Fruit fly (Drosophila melanogaster) whole organism, embryonic: ENCODE data around the gene RpS14a.

Source experiments
- Adf1 ChIP-seq: fragments of 200-800 bp; sonication (Bioruptor generic); IDR thresholded peaks from 2 replicates; pipeline ENCODE4 v1.3.6; 2022; ENCODE audit warnings: missing biosample characterization, missing genetic modification characterization
- Atf6 ChIP-seq: fragments of 200-800 bp; sonication (Bioruptor generic); IDR thresholded peaks from 2 replicates; pipeline ENCODE4 v1.3.6; 2022; ENCODE audit warnings: missing biosample characterization, missing genetic modification characterization
- CG10147 ChIP-seq: fragments of 200-800 bp; sonication (Bioruptor generic); optimal IDR thresholded peaks from 2 replicates; lab custom pipeline; 2019; ENCODE audit warnings: missing biosample characterization, mild to moderate bottlenecking, missing genetic modification characterization, moderate library complexity
- CG10321 ChIP-seq: fragments of 200-800 bp; sonication (Bioruptor generic); IDR thresholded peaks from 2 replicates; pipeline ENCODE4 v1.3.6; 2022; ENCODE audit warnings: missing biosample characterization, missing genetic modification characterization
- CG11247 ChIP-seq: fragments of 200-800 bp; sonication (Bioruptor generic); IDR thresholded peaks from 2 replicates; pipeline ENCODE4 v1.3.6; 2022; ENCODE audit warnings: missing biosample characterization, missing genetic modification characterization
- CG11696 ChIP-seq: fragments of 200-800 bp; sonication (Bioruptor generic); IDR thresholded peaks from 2 replicates; pipeline ENCODE4 v1.3.6; 2022; ENCODE audit warnings: missing biosample characterization, missing genetic modification characterization
- CG1233 ChIP-seq: fragments of 200-800 bp; sonication (Bioruptor generic); optimal IDR thresholded peaks from 4 replicates; lab custom pipeline; 2018; ENCODE audit warnings: missing biosample characterization, mild to moderate bottlenecking, missing genetic modification characterization
- CG12391 ChIP-seq: fragments of 200-800 bp; sonication (Bioruptor generic); optimal IDR thresholded peaks from 3 replicates; lab custom pipeline; 2018; ENCODE audit warnings: missing biosample characterization, mild to moderate bottlenecking, missing genetic modification characterization, moderate library complexity
- CG14441 ChIP-seq: fragments of 200-800 bp; sonication (Bioruptor generic); IDR thresholded peaks from 2 replicates; pipeline ENCODE4 v1.3.6; 2022; ENCODE audit warnings: missing biosample characterization, missing genetic modification characterization
- CG14860 ChIP-seq: fragments of 200-800 bp; sonication (Bioruptor generic); IDR thresholded peaks from 3 replicates; pipeline ENCODE4 v1.3.6; 2022; ENCODE audit warnings: missing biosample characterization, missing genetic modification characterization; ENCODE audit not compliant: partially characterized antibody
- CG17829 ChIP-seq: fragments of 200-800 bp; optimal IDR thresholded peaks from 2 replicates; lab custom pipeline; 2019; ENCODE audit warnings: missing biosample characterization, mild to moderate bottlenecking, missing genetic modification characterization, moderate library complexity
- CG2120 ChIP-seq: fragments of 200-800 bp; sonication (Bioruptor generic); optimal IDR thresholded peaks from 3 replicates; lab custom pipeline; 2016; ENCODE audit warnings: missing biosample characterization, missing genetic modification characterization
- CG2129 ChIP-seq: fragments of 200-800 bp; sonication (Bioruptor generic); IDR thresholded peaks from 2 replicates; pipeline ENCODE4 v1.3.6; 2022; ENCODE audit warnings: missing biosample characterization, missing genetic modification characterization; ENCODE audit not compliant: partially characterized antibody
- CG2712 ChIP-seq: fragments of 200-800 bp; optimal IDR thresholded peaks from 3 replicates; lab custom pipeline; 2019; ENCODE audit warnings: missing biosample characterization, mild to moderate bottlenecking, missing genetic modification characterization, moderate library complexity
- CG2889 ChIP-seq: fragments of 200-800 bp; sonication (Bioruptor generic); IDR thresholded peaks from 3 replicates; pipeline ENCODE4 v1.3.6; 2022; ENCODE audit warnings: missing biosample characterization, missing genetic modification characterization
- CG30403 ChIP-seq: fragments of 200-800 bp; sonication (Bioruptor generic); optimal IDR thresholded peaks from 3 replicates; lab custom pipeline; 2016; ENCODE audit warnings: missing biosample characterization, missing genetic modification characterization
- CG31441 ChIP-seq: fragments of 200-800 bp; sonication (Bioruptor generic); IDR thresholded peaks from 2 replicates; pipeline ENCODE4 v1.3.6; 2022; ENCODE audit warnings: missing biosample characterization, missing genetic modification characterization
- CG3407 ChIP-seq: fragments of 200-800 bp; sonication (Bioruptor generic); optimal IDR thresholded peaks from 2 replicates; lab custom pipeline; 2018; ENCODE audit warnings: missing biosample characterization, mild to moderate bottlenecking, missing genetic modification characterization
- CG3995 ChIP-seq: fragments of 200-800 bp; sonication (Bioruptor generic); optimal IDR thresholded peaks from 3 replicates; lab custom pipeline; 2016; ENCODE audit warnings: missing biosample characterization, missing genetic modification characterization
- CG6254 ChIP-seq: fragments of 200-800 bp; sonication (Bioruptor generic); optimal IDR thresholded peaks from 3 replicates; lab custom pipeline; 2017; ENCODE audit warnings: mild to moderate bottlenecking, missing biosample characterization, missing genetic modification reagents, missing genetic modification characterization
- CG6272 ChIP-seq: fragments of 200-800 bp; sonication (Bioruptor generic); IDR thresholded peaks from 2 replicates; pipeline ENCODE4 v1.3.6; 2022; ENCODE audit warnings: missing biosample characterization, missing genetic modification characterization
- CG6791 ChIP-seq: fragments of 200-800 bp; sonication (Bioruptor generic); IDR thresholded peaks from 3 replicates; pipeline ENCODE4 v1.3.6; 2022; ENCODE audit warnings: missing biosample characterization, missing genetic modification characterization; ENCODE audit not compliant: partially characterized antibody
- CG7745 ChIP-seq: fragments of 200-800 bp; sonication (Bioruptor generic); optimal IDR thresholded peaks from 2 replicates; lab custom pipeline; 2018; ENCODE audit warnings: missing biosample characterization, mild to moderate bottlenecking, missing genetic modification characterization, moderate library complexity
- CG9609 ChIP-seq: fragments of 200-800 bp; sonication (Bioruptor generic); optimal IDR thresholded peaks from 3 replicates; lab custom pipeline; 2016; ENCODE audit warnings: missing biosample characterization, missing genetic modification characterization
- CG9727 ChIP-seq: fragments of 200-800 bp; sonication (Bioruptor generic); optimal IDR thresholded peaks from 3 replicates; lab custom pipeline; 2017; ENCODE audit warnings: missing biosample characterization, mild to moderate bottlenecking, missing genetic modification characterization
- CG9797 ChIP-seq: fragments of 200-800 bp; sonication (Bioruptor generic); optimal IDR thresholded peaks from 3 replicates; lab custom pipeline; 2018; ENCODE audit warnings: missing biosample characterization, mild to moderate bottlenecking, missing genetic modification characterization
- CTCF ChIP-seq: fragments of 200-800 bp; sonication (Bioruptor generic); optimal IDR thresholded peaks from 2 replicates; lab custom pipeline; 2017; ENCODE audit warnings: missing biosample characterization, mild to moderate bottlenecking, missing genetic modification characterization, moderate library complexity
- Dfd ChIP-seq, 2 experiments: fragments of >200 bp; optimal IDR thresholded peaks; 2 replicates each; lab custom pipeline; 2017; ENCODE audit warnings: missing biosample characterization in 2 of 2, missing genetic modification characterization in 2 of 2
- E2f1 ChIP-seq: fragments of 200-800 bp; sonication (Bioruptor generic); IDR thresholded peaks from 2 replicates; pipeline ENCODE4 v1.3.6; 2022; ENCODE audit warnings: missing biosample characterization, missing genetic modification characterization
- Fer1 ChIP-seq: fragments of 200-800 bp; sonication (Bioruptor generic); optimal IDR thresholded peaks from 2 replicates; lab custom pipeline; 2017; ENCODE audit warnings: missing biosample characterization, mild to moderate bottlenecking, missing genetic modification characterization
- Hey ChIP-seq: fragments of 200-800 bp; sonication (Bioruptor generic); optimal IDR thresholded peaks from 3 replicates; lab custom pipeline; 2018; ENCODE audit warnings: missing biosample characterization, mild to moderate bottlenecking, missing genetic modification characterization
- Hsf ChIP-seq: fragments of 200-800 bp; sonication (Bioruptor generic); optimal IDR thresholded peaks from 3 replicates; lab custom pipeline; 2016; ENCODE audit warnings: missing biosample characterization, missing genetic modification characterization
- PHDP ChIP-seq: fragments of 200-800 bp; sonication (Bioruptor generic); optimal IDR thresholded peaks from 3 replicates; lab custom pipeline; 2018; ENCODE audit warnings: missing biosample characterization, mild to moderate bottlenecking, missing genetic modification characterization, moderate library complexity
- Scr ChIP-seq: fragments of 200-800 bp; sonication (Bioruptor generic); IDR thresholded peaks from 2 replicates; pipeline ENCODE4 v1.3.6; 2022; ENCODE audit warnings: missing biosample characterization, missing genetic modification characterization; ENCODE audit not compliant: partially characterized antibody
- Tbp ChIP-seq: fragments of >200 bp; optimal IDR thresholded peaks from 2 replicates; lab custom pipeline; 2018; ENCODE audit warnings: missing biosample characterization, missing genetic modification characterization
- ab ChIP-seq: fragments of 200-800 bp; sonication (Bioruptor generic); optimal IDR thresholded peaks from 2 replicates; lab custom pipeline; 2016; ENCODE audit warnings: missing biosample characterization, missing genetic modification characterization
- ara ChIP-seq: fragments of 200-800 bp; sonication (Bioruptor generic); IDR thresholded peaks from 2 replicates; pipeline ENCODE4 v1.3.6; 2022; ENCODE audit warnings: missing biosample characterization, missing genetic modification characterization
- ase ChIP-seq: fragments of 200-800 bp; sonication (Bioruptor generic); IDR thresholded peaks from 3 replicates; pipeline ENCODE4 v1.3.6; 2022; ENCODE audit warnings: missing biosample characterization, missing genetic modification characterization
- bowl ChIP-seq: fragments of 200-800 bp; sonication (Bioruptor generic); IDR thresholded peaks from 2 replicates; pipeline ENCODE4 v1.3.6; 2022; ENCODE audit warnings: missing biosample characterization, missing genetic modification characterization
- cg ChIP-seq: fragments of 200-800 bp; sonication (Bioruptor generic); optimal IDR thresholded peaks from 3 replicates; lab custom pipeline; 2019; ENCODE audit warnings: missing biosample characterization, mild to moderate bottlenecking, missing genetic modification characterization, moderate library complexity
- eve ChIP-seq, 2 experiments: fragments of >200 bp; optimal IDR thresholded peaks; 2 replicates each; lab custom pipeline; 2017; ENCODE audit warnings: missing biosample characterization in 2 of 2, missing genetic modification characterization in 2 of 2
- ftz-f1 ChIP-seq: fragments of 200-800 bp; sonication (Bioruptor generic); optimal IDR thresholded peaks from 2 replicates; lab custom pipeline; 2016; ENCODE audit warnings: missing biosample characterization, missing genetic modification characterization
- kni ChIP-seq: fragments of 200-800 bp; sonication (Bioruptor generic); optimal IDR thresholded peaks from 3 replicates; lab custom pipeline; 2017; ENCODE audit warnings: mild to moderate bottlenecking, missing biosample characterization, missing genetic modification reagents, missing genetic modification characterization
- mam ChIP-seq: fragments of 200-800 bp; sonication (Bioruptor generic); optimal IDR thresholded peaks from 3 replicates; lab custom pipeline; 2016; ENCODE audit warnings: missing biosample characterization, missing genetic modification characterization
- mld ChIP-seq: fragments of 200-800 bp; sonication (Bioruptor generic); IDR thresholded peaks from 3 replicates; pipeline ENCODE4 v1.3.6; 2022; ENCODE audit warnings: missing biosample characterization, missing genetic modification characterization; ENCODE audit not compliant: partially characterized antibody
- nerfin-1 ChIP-seq: fragments of 200-800 bp; sonication (Bioruptor generic); optimal IDR thresholded peaks from 3 replicates; lab custom pipeline; 2019; ENCODE audit warnings: missing biosample characterization, mild to moderate bottlenecking, missing genetic modification characterization, moderate library complexity
- pfk ChIP-seq: fragments of 200-800 bp; sonication (Bioruptor generic); optimal IDR thresholded peaks from 2 replicates; lab custom pipeline; 2018; ENCODE audit warnings: missing biosample characterization, mild to moderate bottlenecking, missing genetic modification characterization, moderate library complexity
- ro ChIP-seq: fragments of 200-800 bp; sonication (Bioruptor generic); IDR thresholded peaks from 2 replicates; pipeline ENCODE4 v1.3.6; 2022; ENCODE audit warnings: missing biosample characterization, missing genetic modification characterization
- slp2 ChIP-seq: fragments of 200-800 bp; sonication (Bioruptor generic); optimal IDR thresholded peaks from 2 replicates; lab custom pipeline; 2016; ENCODE audit warnings: missing biosample characterization, missing genetic modification characterization
- tgo ChIP-seq: fragments of 200-800 bp; sonication (Bioruptor generic); IDR thresholded peaks from 3 replicates; pipeline ENCODE4 v1.3.6; 2022; ENCODE audit warnings: missing biosample characterization, missing genetic modification characterization

RpS14a gene

dm6 chrX:7920081-7920688, 13.4 kb upstream of the RpS14a start, which contains the start of the genes hdm and Ykt6 (continued):
- TF ChIP-seq mam (GFP tag; lab: Kevin White, UChicago): peak; percentile 84
- TF ChIP-seq mld (GFP tag; lab: Robert Waterston, UW): peak; percentile 84; the same call in 2 of the 3 replicates
- TF ChIP-seq pfk (GFP tag; lab: Kevin White, UChicago): peak; percentile 17
- peak; percentile 83 for TF ChIP-seq tgo (GFP tag; lab: Robert Waterston, UW)
- TF ChIP-seq ab (GFP tag; lab: Kevin White, UChicago): no peak
- peak; percentile 89 for TF ChIP-seq CG2120 (GFP tag; lab: Kevin White, UChicago)
- TF ChIP-seq CG3407: no peak
- peak in 1 of 2 experiments; percentile 37 for TF ChIP-seq eve (GFP tag; optimal IDR thresholded peaks at IDR 0.05; lab: Kevin White, UChicago)
- peak; percentile 97 for TF ChIP-seq Scr (GFP tag; lab: Robert Waterston, UW)
- no peak for TF ChIP-seq CG7745
- peak; percentile 67; the same call in 2 of the 3 replicates for TF ChIP-seq CG2889 (GFP tag; lab: Robert Waterston, UW)
- TF ChIP-seq ftz-f1 (GFP tag; lab: Kevin White, UChicago): no peak
- peak; percentile 60 for TF ChIP-seq Adf1
- TF ChIP-seq CG30403 (GFP tag; lab: Kevin White, UChicago): peak; percentile 83
- no peak for TF ChIP-seq Dfd (GFP tag; optimal IDR thresholded peaks at IDR 0.05; lab: Kevin White, UChicago)
- TF ChIP-seq CG2129 (GFP tag; lab: Robert Waterston, UW): peak; percentile 93
- TF ChIP-seq kni (GFP tag; lab: Kevin White, UChicago): no peak
- TF ChIP-seq PHDP: peak; percentile 72
- TF ChIP-seq CG6272 (GFP tag; lab: Robert Waterston, UW): peak; percentile 85
- peak; percentile 86 for TF ChIP-seq CG11247
- peak; percentile 80; the same call in 1 of the 2 replicates for TF ChIP-seq E2f1 (GFP tag; lab: Robert Waterston, UW)
- peak; percentile 91 for TF ChIP-seq CG6791 (GFP tag; lab: Robert Waterston, UW)
- peak; percentile 82 for TF ChIP-seq cg (GFP tag; lab: Kevin White, UChicago)
- peak; percentile 79 for TF ChIP-seq Fer1 (GFP tag; lab: Kevin White, UChicago)
- peak; percentile 77 for TF ChIP-seq Hsf
- TF ChIP-seq nerfin-1 (tag; lab: Kevin White, UChicago): peak; percentile 43
- peak; percentile 45 for TF ChIP-seq CG9797 (GFP tag; lab: Kevin White, UChicago)
- TF ChIP-seq ro (GFP tag; lab: Robert Waterston, UW): 0 out of 2 replicates have a peak, but pooled peaks have one; percentile 44
- TF ChIP-seq bowl (GFP tag; lab: Robert Waterston, UW): peak; percentile 63; the same call in 1 of the 2 replicates
- peak; percentile 37; the same call in 1 of the 2 replicates for TF ChIP-seq CG11696 (GFP tag; lab: Robert Waterston, UW)
- peak; percentile 84 for TF ChIP-seq CG14441 (GFP tag; lab: Robert Waterston, UW)
- TF ChIP-seq CG9727 (GFP tag; lab: Kevin White, UChicago): peak; percentile 63
- TF ChIP-seq Tbp (GFP tag; lab: Kevin White, UChicago): no peak
- TF ChIP-seq CTCF (GFP tag; lab: Kevin White, UChicago): peak; percentile 24
- TF ChIP-seq ara (GFP tag; lab: Robert Waterston, UW): peak; percentile 85
- peak; percentile 67 for TF ChIP-seq slp2 (GFP tag; lab: Kevin White, UChicago)
- no peak for TF ChIP-seq CG10321 (GFP tag; lab: Robert Waterston, UW)
- TF ChIP-seq CG9609 (GFP tag; lab: Kevin White, UChicago): peak; percentile 84
- peak; percentile 83 for TF ChIP-seq CG2712
- peak; percentile 87 for TF ChIP-seq CG12391 (tag; lab: Kevin White, UChicago)
- TF ChIP-seq CG1233 (GFP tag; lab: Kevin White, UChicago): peak; percentile 56
- peak; percentile 39 for TF ChIP-seq CG6254
- no peak for TF ChIP-seq CG10147 (GFP tag; lab: Kevin White, UChicago)
- peak; percentile 93 for TF ChIP-seq CG14860 (GFP tag; lab: Robert Waterston, UW)
- TF ChIP-seq CG3995 (GFP tag; lab: Kevin White, UChicago): peak; percentile 88
- TF ChIP-seq CG17829 (tag; lab: Kevin White, UChicago): peak; percentile 78
- TF ChIP-seq ase (GFP tag; lab: Robert Waterston, UW): peak; percentile 59; the same call in 1 of the 3 replicates
- TF ChIP-seq Hey (tag; lab: Kevin White, UChicago): no peak
- peak; percentile 85 for TF ChIP-seq Atf6 (GFP tag; lab: Robert Waterston, UW)
- TF ChIP-seq CG31441 (GFP tag; lab: Robert Waterston, UW): no peak; the same call in 1 of the 2 replicates
